Worm (Caenorhabditis elegans) whole organism, mixed stage, embryonic: Measurements from ENCODE around the gene egl-47.

Source experiments
- bed-3 ChIP-seq: fragments of 200-800 bp; sonication (Bioruptor generic); optimal IDR thresholded peaks from 3 replicates; lab custom pipeline; 2018; ENCODE audit warnings: mild to moderate bottlenecking, missing genetic modification characterization, moderate library complexity, missing compliant biosample characterization
- blmp-1 ChIP-seq: fragments of 150-350 bp; optimal IDR thresholded peaks from 2 replicates; lab custom pipeline; 2014; ENCODE audit warnings: missing biosample characterization, missing genetic modification characterization
- ces-1 ChIP-seq: fragments of 150-350 bp; optimal IDR thresholded peaks from 2 replicates; lab custom pipeline; 2014; ENCODE audit warnings: missing biosample characterization, missing genetic modification reagents, missing genetic modification characterization
- elt-3 ChIP-seq: fragments of 150-350 bp; optimal IDR thresholded peaks from 2 replicates; lab custom pipeline; 2014; ENCODE audit warnings: missing biosample characterization, missing genetic modification characterization
- flh-1 ChIP-seq: fragments of 200-800 bp; sonication (Bioruptor generic); optimal IDR thresholded peaks from 2 replicates; lab custom pipeline; 2018; ENCODE audit warnings: mild to moderate bottlenecking, missing genetic modification characterization, moderate library complexity, missing compliant biosample characterization
- lin-32 ChIP-seq: fragments of 200-800 bp; sonication (Bioruptor generic); optimal IDR thresholded peaks from 2 replicates; lab custom pipeline; 2018; ENCODE audit warnings: mild to moderate bottlenecking, missing genetic modification characterization, missing compliant biosample characterization
- mls-2 ChIP-seq: sonication (generic microtip); optimal IDR thresholded peaks from 2 replicates; lab custom pipeline; 2016; ENCODE audit warnings: mild to moderate bottlenecking, missing genetic modification characterization, moderate library complexity, missing compliant biosample characterization
- nhr-28 ChIP-seq: fragments of 150-350 bp; optimal IDR thresholded peaks from 2 replicates; lab custom pipeline; 2014; ENCODE audit warnings: missing biosample characterization, missing genetic modification characterization
- sem-2 ChIP-seq: fragments of 200-800 bp; sonication (Bioruptor generic); optimal IDR thresholded peaks from 2 replicates; lab custom pipeline; 2018; ENCODE audit warnings: mild to moderate bottlenecking, missing genetic modification characterization, missing compliant biosample characterization
- sptf-1 ChIP-seq: sonication (generic microtip); optimal IDR thresholded peaks from 2 replicates; lab custom pipeline; 2017; ENCODE audit warnings: mild to moderate bottlenecking, missing genetic modification characterization, moderate library complexity, missing compliant biosample characterization

The egl-47 gene

DNA sequence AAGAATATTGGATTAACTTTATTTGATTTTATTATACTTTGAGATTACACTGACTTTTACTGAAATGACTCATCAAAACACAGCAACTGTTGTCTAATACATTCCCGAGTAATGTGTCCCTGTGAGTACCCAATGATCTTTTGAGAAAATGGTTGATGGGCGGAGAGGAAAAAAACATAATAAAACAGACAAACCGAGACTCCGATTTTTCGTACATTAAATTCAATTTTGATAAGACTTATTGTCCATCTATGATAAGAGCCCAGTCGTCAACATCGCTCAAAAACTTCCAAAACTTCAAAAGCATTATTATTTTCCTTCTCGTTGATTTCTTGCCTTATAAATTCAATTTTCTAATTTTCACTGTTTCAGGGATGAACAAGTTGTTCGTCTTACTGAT is 51.5 kb downstream of the egl-47 start, which contains the start of gene ttr-46:
Gene ttr-46, plus strand, starts transcription at position 373 of the 400 bp plus-strand sequence.
- TF ChIP-seq nhr-28 (tag; lab: Kevin White, UChicago) (no peak), bed-3 (GFP tag; lab: Kevin White, UChicago) (no peak), ces-1 (GFP tag; lab: Kevin White, UChicago) (no peak), blmp-1 (tag; lab: Kevin White, UChicago) (no peak), sem-2 (no peak), sptf-1 (tag; lab: Kevin White, UChicago) (no peak), mls-2 (no peak)

DNA sequence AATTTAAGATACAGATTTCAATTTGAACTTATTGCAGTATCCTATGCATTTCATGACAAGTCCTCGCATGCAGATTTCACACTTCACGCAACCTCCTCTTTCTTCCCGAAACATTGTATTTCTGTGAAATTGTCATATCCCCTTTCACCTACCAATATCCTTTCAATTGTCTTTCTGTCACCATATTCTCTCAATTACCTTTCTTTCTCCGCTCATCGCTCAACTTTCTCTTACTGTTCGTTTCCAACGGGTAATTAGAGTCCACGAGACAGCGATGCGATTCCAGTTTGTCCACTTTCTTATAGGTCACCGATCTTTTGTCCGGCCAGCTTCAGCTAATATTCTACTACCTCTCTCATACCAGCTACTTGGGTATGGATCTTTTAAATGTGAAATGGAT is 53.0 kb downstream of the egl-47 start, which contains the start of gene mam-5:
Gene mam-5, plus strand, starts transcription at position 304 of the 400 bp plus-strand sequence.
- TF ChIP-seq flh-1 (no peak), elt-3 (no peak), blmp-1 (tag; lab: Kevin White, UChicago) (peak; percentile 56), lin-32 (GFP tag; lab: Kevin White, UChicago) (no peak)
